Worm (Caenorhabditis elegans) whole organism, L1 larva: ENCODE results near the gene F42A10.7.
A peak's percentile ranks its signal among the peaks of the same experiment; 100 is the strongest.

Experiments used
- C34B4.2 ChIP-seq: sonication (generic microtip); optimal IDR thresholded peaks from 2 replicates; lab custom pipeline; 2017; ENCODE audit warnings: mild to moderate bottlenecking, missing genetic modification characterization, missing compliant biosample characterization
- F16B12.6 ChIP-seq: fragments of 150-350 bp; optimal IDR thresholded peaks from 2 replicates; lab custom pipeline; 2014; ENCODE audit warnings: missing biosample characterization, missing genetic modification characterization
- alr-1 ChIP-seq: fragments of 200-800 bp; sonication (Bioruptor generic); optimal IDR thresholded peaks from 2 replicates; lab custom pipeline; 2018; ENCODE audit warnings: borderline replicate concordance, mild to moderate bottlenecking, missing genetic modification characterization, missing compliant biosample characterization
- aly-2 ChIP-seq: fragments of 150-350 bp; optimal IDR thresholded peaks from 2 replicates; lab custom pipeline; 2014; ENCODE audit warnings: missing biosample characterization, missing genetic modification characterization
- blmp-1 ChIP-seq: fragments of 150-350 bp; optimal IDR thresholded peaks from 2 replicates; lab custom pipeline; 2014; ENCODE audit warnings: missing biosample characterization, missing genetic modification characterization
- ceh-63 ChIP-seq: fragments of 200-800 bp; sonication (Bioruptor generic); optimal IDR thresholded peaks from 2 replicates; lab custom pipeline; 2018; ENCODE audit warnings: mild to moderate bottlenecking, missing genetic modification characterization, missing compliant biosample characterization
- ces-1 ChIP-seq: fragments of 150-350 bp; optimal IDR thresholded peaks from 2 replicates; lab custom pipeline; 2014; ENCODE audit warnings: missing biosample characterization, missing genetic modification reagents, missing genetic modification characterization
- efl-1 ChIP-seq, 4 experiments: fragments of 150-350 bp; optimal IDR thresholded peaks in 3 of 4; peaks in 1 of 4; 1 replicate in 1 of 4; 2 replicates in 3 of 4; lab custom pipeline; 2014; ENCODE audit warnings: missing biosample characterization in 2 of 4, missing genetic modification characterization in 2 of 4, missing genetic modification reagents in 2 of 4
- elt-2 ChIP-seq: sonication (generic microtip); optimal IDR thresholded peaks from 2 replicates; lab custom pipeline; 2016; ENCODE audit warnings: missing genetic modification characterization, mild to moderate bottlenecking, inconsistent platforms, missing compliant biosample characterization, missing genetic modification reagents
- elt-3 ChIP-seq, 6 experiments: fragments of 150-350 bp in 1 of 6; sonication (generic microtip); optimal IDR thresholded peaks; 2 replicates each; lab custom pipeline; 2017 to 2018; ENCODE audit warnings: missing biosample characterization in 6 of 6, missing genetic modification characterization in 6 of 6, inconsistent platforms in 1 of 6
- ets-5 ChIP-seq: fragments of 200-800 bp; sonication (Bioruptor generic); IDR thresholded peaks from 2 replicates; pipeline ENCODE4 v1.3.6; 2022; ENCODE audit warnings: missing genetic modification characterization, missing compliant biosample characterization
- grh-1 ChIP-seq: fragments of 200-800 bp; sonication (Bioruptor generic); IDR thresholded peaks from 2 replicates; pipeline ENCODE4 v1.3.6; 2022; ENCODE audit warnings: missing genetic modification reagents, missing genetic modification characterization, missing compliant biosample characterization
- hlh-17 ChIP-seq: fragments of 200-800 bp; sonication (Bioruptor generic); optimal IDR thresholded peaks from 2 replicates; lab custom pipeline; 2018; ENCODE audit warnings: missing genetic modification characterization, mild to moderate bottlenecking, missing compliant biosample characterization, moderate library complexity, borderline replicate concordance
- hlh-4 ChIP-seq: sonication (generic microtip); optimal IDR thresholded peaks from 2 replicates; lab custom pipeline; 2016; ENCODE audit warnings: mild to moderate bottlenecking, missing genetic modification characterization, missing compliant biosample characterization
- isw-1 ChIP-seq: fragments of 200-800 bp; sonication (Bioruptor generic); IDR thresholded peaks from 2 replicates; pipeline ENCODE4 v1.3.6; 2022; ENCODE audit warnings: missing genetic modification characterization, missing compliant biosample characterization
- jun-1 ChIP-seq: fragments of 150-350 bp; optimal IDR thresholded peaks from 2 replicates; lab custom pipeline; 2014; ENCODE audit warnings: missing biosample characterization, missing genetic modification reagents, missing genetic modification characterization
- lin-13 ChIP-seq: fragments of 150-350 bp; optimal IDR thresholded peaks from 2 replicates; lab custom pipeline; 2014; ENCODE audit warnings: missing biosample characterization, missing genetic modification reagents, missing genetic modification characterization
- lin-14 ChIP-seq: fragments of 200-800 bp; sonication (Bioruptor generic); optimal IDR thresholded peaks from 2 replicates; lab custom pipeline; 2018; ENCODE audit warnings: mild to moderate bottlenecking, missing genetic modification characterization, moderate library complexity, missing compliant biosample characterization
- lin-35 ChIP-seq, 2 experiments: fragments of 150-350 bp; optimal IDR thresholded peaks; 2 replicates each; lab custom pipeline; 2014; ENCODE audit warnings: missing biosample characterization in 2 of 2, missing genetic modification characterization in 2 of 2, missing genetic modification reagents in 2 of 2
- mdl-1 ChIP-seq, 2 experiments: fragments of 150-350 bp; optimal IDR thresholded peaks; 2 replicates each; lab custom pipeline; 2014 to 2017; ENCODE audit warnings: missing biosample characterization in 2 of 2, missing genetic modification characterization in 2 of 2, inconsistent platforms in 1 of 2
- mep-1 ChIP-seq: fragments of 150-350 bp; optimal IDR thresholded peaks from 2 replicates; lab custom pipeline; 2014; ENCODE audit warnings: missing biosample characterization, missing genetic modification characterization
- nhr-19 ChIP-seq: fragments of 200-800 bp; sonication (Bioruptor generic); conservative IDR thresholded peaks from 2 replicates; pipeline ENCODE4 v1.3.6; 2022; ENCODE audit warnings: missing genetic modification characterization, missing compliant biosample characterization
- nhr-20 ChIP-seq: sonication (generic microtip); optimal IDR thresholded peaks from 2 replicates; lab custom pipeline; 2016; ENCODE audit warnings: mild to moderate bottlenecking, missing genetic modification characterization, missing compliant biosample characterization
- nhr-237 ChIP-seq: fragments of 150-350 bp; optimal IDR thresholded peaks from 2 replicates; lab custom pipeline; 2014; ENCODE audit warnings: missing biosample characterization, missing genetic modification characterization
- nhr-28 ChIP-seq: fragments of 150-350 bp; optimal IDR thresholded peaks from 2 replicates; lab custom pipeline; 2014; ENCODE audit warnings: missing biosample characterization, missing genetic modification characterization
- nhr-47 ChIP-seq: sonication (generic microtip); optimal IDR thresholded peaks from 2 replicates; lab custom pipeline; 2016; ENCODE audit warnings: mild to moderate bottlenecking, missing genetic modification characterization, moderate library complexity, missing compliant biosample characterization
- nhr-84 ChIP-seq: sonication (generic microtip); optimal IDR thresholded peaks from 2 replicates; lab custom pipeline; 2017; ENCODE audit warnings: missing biosample characterization, missing genetic modification characterization
- pqm-1 ChIP-seq: sonication (generic microtip); optimal IDR thresholded peaks from 3 replicates; lab custom pipeline; 2017; ENCODE audit warnings: missing biosample characterization, missing genetic modification characterization
- rnt-1 ChIP-seq: sonication (generic microtip); optimal IDR thresholded peaks from 2 replicates; lab custom pipeline; 2016; ENCODE audit warnings: mild to moderate bottlenecking, missing genetic modification characterization, moderate library complexity, missing compliant biosample characterization
- skn-1 ChIP-seq: fragments of 150-350 bp; optimal IDR thresholded peaks from 2 replicates; lab custom pipeline; 2014; ENCODE audit warnings: missing biosample characterization, missing genetic modification characterization
- snpc-4 ChIP-seq: fragments of 150-350 bp; optimal IDR thresholded peaks from 2 replicates; lab custom pipeline; 2014; ENCODE audit warnings: missing biosample characterization, missing genetic modification characterization
- snu-23 ChIP-seq: sonication (generic microtip); optimal IDR thresholded peaks from 2 replicates; lab custom pipeline; 2016; ENCODE audit warnings: missing genetic modification characterization, missing compliant biosample characterization
- sptf-1 ChIP-seq: fragments of 150-350 bp; optimal IDR thresholded peaks from 2 replicates; lab custom pipeline; 2014; ENCODE audit warnings: missing biosample characterization, missing genetic modification characterization
- sup-37 ChIP-seq: fragments of 200-800 bp; sonication (Bioruptor generic); optimal IDR thresholded peaks from 2 replicates; lab custom pipeline; 2018; ENCODE audit warnings: mild to moderate bottlenecking, missing genetic modification characterization, missing compliant biosample characterization
- unc-130 ChIP-seq: fragments of 150-350 bp; optimal IDR thresholded peaks from 2 replicates; lab custom pipeline; 2017; ENCODE audit warnings: missing biosample characterization, missing genetic modification characterization, inconsistent platforms
- unc-98 ChIP-seq: fragments of 200-800 bp; sonication (Bioruptor generic); IDR thresholded peaks from 2 replicates; pipeline ENCODE4 v1.3.6; 2022; ENCODE audit warnings: missing genetic modification characterization, missing compliant biosample characterization
- xbp-1 ChIP-seq: sonication (generic microtip); optimal IDR thresholded peaks from 2 replicates; lab custom pipeline; 2016; ENCODE audit warnings: missing genetic modification characterization, missing compliant biosample characterization
- zag-1 ChIP-seq: fragments of 150-350 bp; optimal IDR thresholded peaks from 2 replicates; lab custom pipeline; 2014; ENCODE audit warnings: missing biosample characterization, missing genetic modification characterization
- ztf-11 ChIP-seq, 2 experiments: sonication (generic microtip); optimal IDR thresholded peaks; 2 replicates each; lab custom pipeline; 2016 to 2017; ENCODE audit warnings: missing genetic modification characterization in 2 of 2, missing biosample characterization in 1 of 2, missing compliant biosample characterization in 1 of 2

F42A10.7 gene

DNA sequence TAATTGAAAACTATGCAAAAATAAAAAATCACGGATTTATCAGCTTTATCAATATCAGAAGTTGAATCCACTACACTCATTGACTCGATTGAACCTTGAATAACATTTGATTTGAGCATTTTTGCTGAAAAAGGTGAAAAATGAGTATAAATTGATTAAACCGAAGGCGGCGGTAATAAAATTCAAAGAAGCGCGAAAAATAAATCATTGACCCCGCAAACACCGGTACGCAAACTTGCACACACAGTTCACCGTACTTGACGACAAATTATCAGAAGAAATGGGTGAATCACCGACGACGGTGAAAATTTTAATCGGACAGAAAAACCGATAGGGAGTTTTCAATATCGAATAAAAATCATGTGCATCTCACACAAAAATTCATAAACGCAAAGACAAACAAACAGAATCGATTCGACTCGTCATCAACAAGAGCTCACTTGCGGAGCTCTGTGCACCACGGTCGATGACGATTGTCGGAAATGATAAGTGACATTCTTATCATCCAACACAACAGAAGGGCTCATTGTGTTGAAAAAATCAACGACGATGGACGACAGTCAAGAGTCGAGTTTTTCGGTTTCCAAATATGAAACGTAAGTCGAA, 28.9 kb downstream of the F42A10.7 start, which contains the start of the genes wht-7 and Y42G9A.1 (continued):
- no peak for TF ChIP-seq sptf-1 (tag; lab: Kevin White, UChicago)
- peak in 1 of 2 experiments; percentile 18 for TF ChIP-seq efl-1 (optimal IDR thresholded peaks at IDR 0.05; lab: Kevin White, UChicago)
- peak in 1 of 2 experiments; percentile 45 for TF ChIP-seq efl-1 (GFP tag; optimal IDR thresholded peaks at IDR 0.05 in 1 of 2; lab: Kevin White, UChicago)
- peak; percentile 19 for TF ChIP-seq jun-1
- no peak for TF ChIP-seq ets-5 (GFP tag; lab: Robert Waterston, UW)
- no peak for TF ChIP-seq mep-1 (tag; lab: Kevin White, UChicago)
- peak; percentile 49 for TF ChIP-seq elt-2 (tag; lab: Kevin White, UChicago)
- TF ChIP-seq grh-1 (GFP tag; lab: Robert Waterston, UW): no peak

DNA sequence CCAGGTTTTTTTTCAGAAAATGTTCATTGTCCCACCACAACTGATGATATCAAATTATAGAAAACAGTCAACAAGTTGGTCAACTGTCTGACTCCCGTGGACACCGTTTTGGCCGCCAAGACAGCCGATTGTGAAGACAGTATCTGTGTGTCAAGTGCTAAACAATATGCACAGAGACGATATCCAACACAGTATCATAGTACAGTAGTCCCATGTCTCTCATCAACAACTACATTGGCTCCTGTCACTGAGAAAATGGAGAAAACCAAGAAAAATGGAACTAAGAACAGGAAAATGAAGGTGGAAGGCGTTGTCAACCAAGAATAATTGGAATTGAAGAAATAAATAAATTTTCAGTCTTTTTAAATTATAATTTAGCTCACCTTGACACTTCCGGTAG, 29.8 kb downstream of the F42A10.7 start:
- TF ChIP-seq isw-1: no peak
- TF ChIP-seq efl-1 (optimal IDR thresholded peaks at IDR 0.05; lab: Kevin White, UChicago): no peak
- no peak for TF ChIP-seq efl-1 (GFP tag; optimal IDR thresholded peaks at IDR 0.05 in 1 of 2; lab: Kevin White, UChicago)
- TF ChIP-seq F16B12.6: no peak
- peak; percentile 6 for TF ChIP-seq lin-14 (GFP tag; lab: Kevin White, UChicago)
- TF ChIP-seq lin-35 (GFP tag; optimal IDR thresholded peaks at IDR 0.05; lab: Kevin White, UChicago): no peak

DNA sequence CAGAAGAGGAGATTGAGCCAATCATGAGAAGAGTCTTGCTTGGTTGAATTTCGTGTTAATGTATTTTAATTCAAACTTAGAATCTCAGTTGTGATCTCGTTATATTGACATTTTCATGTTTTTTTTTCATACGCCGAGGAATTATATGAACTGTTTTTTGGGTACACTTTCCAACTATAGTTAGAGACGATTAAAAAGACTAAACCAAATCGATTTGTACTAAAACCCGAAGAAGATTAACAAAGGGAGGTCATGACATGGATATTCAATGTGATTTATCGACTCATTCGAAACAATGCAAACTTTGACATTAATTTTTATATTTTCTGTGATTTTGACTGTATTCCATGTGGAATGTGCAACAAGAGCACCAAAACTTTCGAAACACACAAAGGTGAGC, 30.6 kb downstream of the F42A10.7 start, which contains the start of gene Y42G9A.2:
TSS of gene Y42G9A.2 (plus strand) at position 284 of the 400 bp plus-strand sequence.
- TF ChIP-seq ztf-11 (tag; optimal IDR thresholded peaks at IDR 0.05; lab: Kevin White, UChicago): no peak
- peak; percentile 14 for TF ChIP-seq snu-23 (GFP tag; lab: Kevin White, UChicago)
- TF ChIP-seq, all 84 proteins: peak for 1

DNA sequence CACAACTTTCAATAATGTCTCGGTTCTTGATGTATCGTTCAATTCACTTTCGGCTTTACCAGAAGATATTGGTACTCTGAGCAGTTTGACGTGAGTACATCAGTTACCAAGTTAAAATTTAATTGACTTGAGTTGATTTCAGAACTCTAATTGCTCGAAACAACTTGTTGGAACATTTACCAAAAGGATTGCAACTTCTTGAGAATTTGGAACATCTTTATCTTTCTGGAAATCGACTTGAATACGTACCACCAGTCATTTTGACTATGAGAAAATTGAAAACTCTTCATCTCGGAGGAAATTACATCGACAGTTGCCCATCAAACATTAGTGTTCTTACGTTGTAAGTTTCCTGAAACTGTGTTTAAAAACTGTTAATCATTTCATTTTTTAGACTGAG, 31.7 kb downstream of the F42A10.7 start:
- TF ChIP-seq ces-1 (no peak), efl-1 (optimal IDR thresholded peaks at IDR 0.05; lab: Kevin White, UChicago) (no peak), efl-1 (GFP tag; optimal IDR thresholded peaks at IDR 0.05 in 1 of 2; lab: Kevin White, UChicago) (peak in 1 of 2 experiments; percentile 67)

DNA sequence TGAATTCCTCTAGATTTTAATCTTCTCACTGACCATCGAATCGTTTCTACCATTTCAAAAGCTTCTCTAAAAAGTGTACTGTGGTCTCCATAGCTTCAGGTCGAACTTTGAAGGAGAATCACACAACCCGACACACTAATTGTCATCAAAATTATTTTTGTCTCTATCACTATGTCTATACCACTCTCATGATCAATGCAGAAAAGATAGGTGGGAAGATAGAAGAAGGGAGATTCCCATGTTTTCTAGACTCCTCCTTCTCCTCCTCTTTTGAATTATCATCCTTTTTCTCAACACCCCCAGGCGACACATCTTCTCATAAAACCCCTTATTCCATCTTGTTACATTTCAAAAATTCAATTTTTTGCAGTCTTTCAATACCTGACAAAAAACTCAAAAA, 32.6 kb downstream of the F42A10.7 start, which contains the start of gene Y42G9A.3:
TSS of gene Y42G9A.3 (plus strand) at position 363 of the 400 bp plus-strand sequence.
- TF ChIP-seq lin-35 (GFP tag; optimal IDR thresholded peaks at IDR 0.05; lab: Kevin White, UChicago) (peak in 1 of 2 experiments; percentile 47), lin-14 (GFP tag; lab: Kevin White, UChicago) (peak; percentile 21), elt-3 (tag; optimal IDR thresholded peaks at IDR 0.05; lab: Kevin White, UChicago) (peak in 1 of 6 experiments; percentile 55), hlh-17 (GFP tag; lab: Kevin White, UChicago) (no peak), hlh-4 (tag; lab: Kevin White, UChicago) (no peak), nhr-237 (tag; lab: Kevin White, UChicago) (no peak), unc-98 (GFP tag; lab: Robert Waterston, UW) (no peak), nhr-20 (tag; lab: Kevin White, UChicago) (peak; percentile 7), efl-1 (optimal IDR thresholded peaks at IDR 0.05; lab: Kevin White, UChicago) (no peak), efl-1 (GFP tag; optimal IDR thresholded peaks at IDR 0.05 in 1 of 2; lab: Kevin White, UChicago) (peak in 1 of 2 experiments; percentile 51), skn-1 (tag; lab: Kevin White, UChicago) (peak; percentile 82)

DNA sequence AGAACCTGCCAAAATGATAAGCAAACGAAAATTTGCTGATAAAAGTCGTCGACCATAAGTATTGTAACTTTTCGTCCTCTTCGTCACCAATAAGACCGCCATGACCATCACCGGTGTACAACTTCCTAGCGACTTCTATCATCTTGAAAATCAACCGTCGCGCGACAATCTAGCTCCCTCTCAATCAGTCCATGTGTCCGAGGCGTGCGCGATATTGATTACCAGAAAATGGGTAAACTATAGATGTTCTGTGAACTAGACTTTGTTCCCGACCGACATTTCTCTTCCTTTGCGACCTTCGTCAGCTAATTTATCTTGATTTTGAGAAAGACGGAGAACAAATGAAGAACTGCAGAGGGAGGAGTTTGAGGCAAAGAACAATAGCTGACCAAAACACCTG, 33.2 kb downstream of the F42A10.7 start:
- peak; percentile 38 for TF ChIP-seq unc-130 (tag; lab: Kevin White, UChicago)
- peak in 1 of 2 experiments; percentile 55 for TF ChIP-seq mdl-1 (tag; optimal IDR thresholded peaks at IDR 0.05; lab: Kevin White, UChicago)
- TF ChIP-seq snpc-4: no peak
- TF ChIP-seq rnt-1 (tag; lab: Kevin White, UChicago): peak; percentile 5
- TF ChIP-seq nhr-84: no peak
- no peak for TF ChIP-seq zag-1 (tag; lab: Kevin White, UChicago)
- TF ChIP-seq nhr-28: no peak
- TF ChIP-seq ceh-63 (GFP tag; lab: Kevin White, UChicago): no peak
- TF ChIP-seq aly-2 (tag; lab: Kevin White, UChicago): no peak
- peak; percentile 67 for TF ChIP-seq nhr-19 (GFP tag; lab: Robert Waterston, UW)
- TF ChIP-seq snu-23 (GFP tag; lab: Kevin White, UChicago): peak; percentile 37
- TF ChIP-seq elt-3 (tag; optimal IDR thresholded peaks at IDR 0.05; lab: Kevin White, UChicago): peak in 5 of 6 experiments; percentile 40 to 90 (median 79)
- TF ChIP-seq C34B4.2: no peak
- no peak for TF ChIP-seq alr-1 (tag; lab: Kevin White, UChicago)
- no peak for TF ChIP-seq pqm-1 (tag; lab: Kevin White, UChicago)
- no peak for TF ChIP-seq F16B12.6
- TF ChIP-seq xbp-1 (tag; lab: Kevin White, UChicago): no peak
- peak; percentile 16 for TF ChIP-seq nhr-47 (tag; lab: Kevin White, UChicago)
- no peak for TF ChIP-seq lin-13 (GFP tag; lab: Kevin White, UChicago)
- TF ChIP-seq sup-37 (GFP tag; lab: Kevin White, UChicago): no peak
- peak; percentile 73 for TF ChIP-seq blmp-1 (tag; lab: Kevin White, UChicago)
- TF ChIP-seq jun-1: no peak
